Worm (Caenorhabditis elegans) whole organism, L3 larva: ENCODE results near the gene srd-3.
A peak's percentile ranks its signal among the peaks of the same experiment; 100 is the strongest.

Experiments
- R02D3.7 ChIP-seq: fragments of 150-350 bp; optimal IDR thresholded peaks from 2 replicates; lab custom pipeline; 2014; ENCODE audit warnings: missing biosample characterization, missing genetic modification characterization
- ZK546.5 ChIP-seq: sonication (generic microtip); optimal IDR thresholded peaks from 2 replicates; lab custom pipeline; 2017; ENCODE audit warnings: missing biosample characterization, missing genetic modification characterization
- aly-2 ChIP-seq: fragments of 150-350 bp; optimal IDR thresholded peaks from 2 replicates; lab custom pipeline; 2014; ENCODE audit warnings: missing biosample characterization, missing genetic modification characterization
- ama-1 ChIP-seq: fragments of 150-350 bp; optimal IDR thresholded peaks from 2 replicates; lab custom pipeline; 2018
- ceh-28 ChIP-seq: fragments of 150-350 bp; optimal IDR thresholded peaks from 2 replicates; lab custom pipeline; 2014; ENCODE audit warnings: missing biosample characterization, missing genetic modification reagents, missing genetic modification characterization
- ceh-82 ChIP-seq: fragments of 150-350 bp; optimal IDR thresholded peaks from 2 replicates; lab custom pipeline; 2014; ENCODE audit warnings: missing biosample characterization, missing genetic modification characterization
- daf-12 ChIP-seq: fragments of 150-350 bp; optimal IDR thresholded peaks from 2 replicates; lab custom pipeline; 2014; ENCODE audit warnings: missing biosample characterization, missing genetic modification reagents, missing genetic modification characterization
- egl-5 ChIP-seq: fragments of 150-350 bp; optimal IDR thresholded peaks from 2 replicates; lab custom pipeline; 2017; ENCODE audit warnings: missing biosample characterization, missing genetic modification reagents, missing genetic modification characterization, inconsistent platforms
- elt-1 ChIP-seq: fragments of 150-350 bp; optimal IDR thresholded peaks from 2 replicates; lab custom pipeline; 2014; ENCODE audit warnings: missing biosample characterization, missing genetic modification characterization
- eor-1 ChIP-seq, 2 experiments: fragments of 150-350 bp; optimal IDR thresholded peaks; 2 replicates each; lab custom pipeline; 2014 to 2018; ENCODE audit warnings: missing biosample characterization in 2 of 2, missing genetic modification characterization in 2 of 2
- fkh-2 ChIP-seq: fragments of 150-350 bp; optimal IDR thresholded peaks from 2 replicates; lab custom pipeline; 2014; ENCODE audit warnings: missing biosample characterization, missing genetic modification reagents, missing genetic modification characterization
- fos-1 ChIP-seq: fragments of 150-350 bp; optimal IDR thresholded peaks from 2 replicates; lab custom pipeline; 2014; ENCODE audit warnings: missing biosample characterization, missing genetic modification characterization
- jun-1 ChIP-seq: fragments of 150-350 bp; optimal IDR thresholded peaks from 2 replicates; lab custom pipeline; 2014; ENCODE audit warnings: missing biosample characterization, missing genetic modification reagents, missing genetic modification characterization
- lin-15B ChIP-seq: fragments of 150-350 bp; optimal IDR thresholded peaks from 2 replicates; lab custom pipeline; 2014; ENCODE audit warnings: missing biosample characterization, missing genetic modification characterization
- mdl-1 ChIP-seq: fragments of 150-350 bp; optimal IDR thresholded peaks from 2 replicates; lab custom pipeline; 2014; ENCODE audit warnings: missing biosample characterization, missing genetic modification characterization
- nfya-1 ChIP-seq: sonication (generic microtip); optimal IDR thresholded peaks from 2 replicates; lab custom pipeline; 2017; ENCODE audit warnings: missing genetic modification characterization, mild to moderate bottlenecking, missing compliant biosample characterization, antibody characterized with exemption, moderate library complexity; ENCODE audit not compliant: insufficient read depth
- nhr-11 ChIP-seq: fragments of 150-350 bp; optimal IDR thresholded peaks from 2 replicates; lab custom pipeline; 2014; ENCODE audit warnings: missing biosample characterization, missing genetic modification characterization
- nhr-12 ChIP-seq: fragments of 150-350 bp; optimal IDR thresholded peaks from 2 replicates; lab custom pipeline; 2014; ENCODE audit warnings: missing biosample characterization, missing genetic modification characterization
- nhr-23 ChIP-seq: fragments of 150-350 bp; optimal IDR thresholded peaks from 2 replicates; lab custom pipeline; 2014; ENCODE audit warnings: missing biosample characterization, missing genetic modification reagents, missing genetic modification characterization
- nhr-25 ChIP-seq: sonication (generic microtip); optimal IDR thresholded peaks from 2 replicates; lab custom pipeline; 2017; ENCODE audit warnings: missing biosample characterization, missing genetic modification characterization
- nhr-28 ChIP-seq: fragments of 150-350 bp; optimal IDR thresholded peaks from 2 replicates; lab custom pipeline; 2014; ENCODE audit warnings: missing biosample characterization, missing genetic modification characterization
- nhr-43 ChIP-seq: sonication (generic microtip); optimal IDR thresholded peaks from 2 replicates; lab custom pipeline; 2016; ENCODE audit warnings: mild to moderate bottlenecking, missing genetic modification characterization, missing compliant biosample characterization; ENCODE audit not compliant: poor library complexity, severe bottlenecking
- nhr-77 ChIP-seq: fragments of 150-350 bp; optimal IDR thresholded peaks from 2 replicates; lab custom pipeline; 2014; ENCODE audit warnings: missing biosample characterization, missing genetic modification characterization
- pha-4 ChIP-seq: fragments of 150-350 bp; optimal IDR thresholded peaks from 2 replicates; lab custom pipeline; 2014; ENCODE audit warnings: missing biosample characterization, missing genetic modification reagents, missing genetic modification characterization
- pqm-1 ChIP-seq: fragments of 150-350 bp; optimal IDR thresholded peaks from 2 replicates; lab custom pipeline; 2017; ENCODE audit warnings: missing biosample characterization, missing genetic modification characterization, inconsistent platforms
- sea-2 ChIP-seq: fragments of 150-350 bp; sonication (generic microtip); optimal IDR thresholded peaks from 4 replicates; lab custom pipeline; 2014; ENCODE audit warnings: missing biosample characterization, missing genetic modification reagents, missing genetic modification characterization
- skn-1 ChIP-seq: fragments of 150-350 bp; optimal IDR thresholded peaks from 2 replicates; lab custom pipeline; 2014; ENCODE audit warnings: missing biosample characterization, missing genetic modification characterization
- snpc-4 ChIP-seq: fragments of 150-350 bp; optimal IDR thresholded peaks from 2 replicates; lab custom pipeline; 2014; ENCODE audit warnings: missing biosample characterization, missing genetic modification characterization
- tbx-2 ChIP-seq: sonication (generic microtip); optimal IDR thresholded peaks from 2 replicates; lab custom pipeline; 2016; ENCODE audit warnings: mild to moderate bottlenecking, missing genetic modification characterization, missing compliant biosample characterization
- unc-39 ChIP-seq: sonication (generic microtip); optimal IDR thresholded peaks from 4 replicates; lab custom pipeline; 2017; ENCODE audit warnings: missing biosample characterization, missing genetic modification characterization
- unc-62 ChIP-seq: fragments of 150-350 bp; sonication (generic microtip); optimal IDR thresholded peaks from 4 replicates; lab custom pipeline; 2014; ENCODE audit warnings: missing biosample characterization, missing genetic modification reagents, missing genetic modification characterization
- ztf-11 ChIP-seq: fragments of 150-350 bp; optimal IDR thresholded peaks from 2 replicates; lab custom pipeline; 2014; ENCODE audit warnings: missing biosample characterization, missing genetic modification characterization
- ztf-4 ChIP-seq: fragments of 150-350 bp; optimal IDR thresholded peaks from 2 replicates; lab custom pipeline; 2014; ENCODE audit warnings: missing biosample characterization, missing genetic modification characterization

Gene srd-3

DNA sequence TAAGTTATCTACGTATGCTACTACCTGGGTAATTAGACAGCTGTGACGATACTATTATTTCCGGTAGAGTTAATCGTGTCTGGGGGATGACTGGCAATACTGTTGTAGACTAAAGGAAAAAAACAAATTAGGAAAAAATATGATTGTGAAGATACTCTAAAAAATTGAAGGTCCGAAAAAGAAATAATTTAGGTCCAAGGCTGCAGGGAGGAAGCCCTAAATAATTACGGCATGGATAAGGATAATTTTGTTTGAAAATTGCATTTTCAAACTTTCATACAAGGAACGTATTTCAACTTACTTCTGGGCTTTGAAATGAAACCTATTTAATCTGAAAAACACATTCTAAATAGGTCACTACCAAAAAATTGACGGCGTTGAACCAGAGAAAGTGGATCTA lies at the start of gene srd-3:
TSS of gene srd-3 (minus strand) at position 101 of the 400 bp plus-strand sequence.
- TF ChIP-seq aly-2 (tag; lab: Kevin White, UChicago) (no peak), egl-5 (no peak), daf-12 (tag; lab: Kevin White, UChicago) (no peak)

DNA sequence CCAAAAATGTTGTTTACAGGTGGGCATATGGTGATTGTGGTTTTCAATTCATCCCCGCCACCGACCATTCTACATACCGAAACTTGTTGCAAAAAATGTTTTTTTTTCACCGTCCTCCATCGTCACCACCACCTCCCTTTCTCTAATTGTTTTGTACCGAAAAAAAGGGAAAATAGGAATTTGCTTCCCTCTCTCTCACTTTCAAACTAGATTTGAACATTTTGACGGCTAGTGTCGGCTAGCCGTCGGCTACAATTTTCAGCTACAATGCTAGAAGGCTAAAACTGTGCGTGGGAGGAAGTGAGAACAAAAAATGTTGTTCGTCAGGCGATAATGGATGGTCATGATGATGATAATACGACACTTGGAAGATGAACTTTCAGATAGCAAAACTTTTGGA lies 49.3 kb upstream of the srd-3 start:
- no peak for TF ChIP-seq pha-4 (tag; lab: Kevin White, UChicago)
- TF ChIP-seq nfya-1 (tag; lab: Kevin White, UChicago), result no peak
- TF ChIP-seq nhr-28 (tag; lab: Kevin White, UChicago), result no peak
- TF ChIP-seq tbx-2 (tag; lab: Kevin White, UChicago), result no peak
- peak; percentile 64 for TF ChIP-seq nhr-25
- TF ChIP-seq unc-39, result no peak
- TF ChIP-seq elt-1 (tag; lab: Kevin White, UChicago), result peak; percentile 33

DNA sequence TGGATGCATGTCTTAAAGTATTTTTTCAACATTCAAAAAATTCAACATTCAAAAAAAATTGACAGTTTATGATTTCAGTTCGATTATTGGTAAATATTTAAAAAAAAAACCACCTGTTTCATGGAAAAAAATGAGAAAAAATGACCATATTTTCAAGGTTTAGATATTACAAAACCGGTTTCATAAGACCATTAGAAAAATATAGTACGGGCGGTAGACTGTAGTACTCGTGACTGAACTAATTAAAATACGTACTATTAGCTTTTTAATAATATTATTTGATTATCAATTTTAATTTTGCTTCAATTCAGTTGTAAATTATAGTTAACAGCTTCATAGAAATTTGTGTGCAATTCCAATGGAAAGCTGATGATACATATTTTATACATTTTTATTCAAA lies 47.8 kb upstream of the srd-3 start:
- TF ChIP-seq nhr-23 (tag; lab: Kevin White, UChicago) (no peak), nhr-43 (tag; lab: Kevin White, UChicago) (no peak), nhr-25 (no peak), ama-1 (lab: Kevin White, UChicago) (no peak), nhr-12 (no peak), jun-1 (tag; lab: Kevin White, UChicago) (no peak), skn-1 (no peak), snpc-4 (tag; lab: Kevin White, UChicago) (no peak), unc-62 (GFP tag; lab: Kevin White, UChicago) (no peak), fos-1 (no peak), aly-2 (tag; lab: Kevin White, UChicago) (no peak), lin-15B (tag; lab: Kevin White, UChicago) (no peak), ceh-28 (no peak), pqm-1 (no peak), ZK546.5 (tag; lab: Kevin White, UChicago) (no peak), mdl-1 (tag; lab: Kevin White, UChicago) (no peak), nhr-77 (no peak)

DNA sequence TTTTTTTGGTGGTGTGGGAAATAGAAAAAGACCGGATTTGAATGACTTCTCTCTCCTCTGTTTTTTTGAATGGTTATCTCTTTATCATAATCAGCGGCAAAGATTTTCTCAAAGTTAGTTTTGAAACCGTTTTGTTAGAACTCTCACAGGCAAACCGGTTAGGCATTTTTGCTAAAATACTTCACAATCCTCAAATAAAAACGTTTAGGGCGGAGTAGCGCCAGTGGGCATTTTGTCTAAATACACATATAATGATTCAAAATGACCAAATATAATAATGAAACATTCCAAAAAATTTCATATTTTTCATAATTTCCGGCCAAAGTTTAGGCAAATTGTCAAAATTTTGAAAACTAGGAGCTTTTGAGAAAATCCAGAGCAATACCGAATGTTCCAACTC lies 47.0 kb upstream of the srd-3 start, which contains the start of gene T01D1.3:
TSS of gene T01D1.3 (minus strand) at position 101 of the 400 bp plus-strand sequence.
- TF ChIP-seq ZK546.5 (tag; lab: Kevin White, UChicago), result no peak
- TF ChIP-seq nhr-77, result no peak
- no peak for TF ChIP-seq lin-15B (tag; lab: Kevin White, UChicago)
- TF ChIP-seq fos-1, result no peak
- TF ChIP-seq snpc-4 (tag; lab: Kevin White, UChicago), result no peak

DNA sequence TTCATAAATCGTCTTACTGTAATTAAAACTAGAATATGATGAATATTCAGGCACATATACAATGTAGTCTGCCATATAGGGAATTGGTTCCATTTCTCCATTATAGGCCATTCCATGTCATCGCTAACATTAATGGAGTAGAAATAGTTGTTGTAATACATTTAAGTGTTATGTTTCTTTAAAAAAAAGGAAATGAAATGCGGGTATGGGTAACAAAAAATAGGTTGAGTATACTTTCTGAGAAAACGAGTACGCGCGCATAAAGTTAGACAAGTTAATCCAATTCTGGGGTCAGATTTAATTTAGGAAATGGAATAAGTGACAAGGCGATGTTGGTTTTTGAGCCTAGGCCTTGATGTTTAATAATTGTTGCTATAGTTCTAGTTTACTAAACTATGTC lies 44.9 kb upstream of the srd-3 start, which contains the start of gene T01D1.7:
TSS of gene T01D1.7 (minus strand) at position 101 of the 400 bp plus-strand sequence.
- TF ChIP-seq egl-5 (no peak), unc-62 (GFP tag; lab: Kevin White, UChicago) (no peak), ama-1 (lab: Kevin White, UChicago) (no peak), ztf-11 (tag; lab: Kevin White, UChicago) (no peak), nhr-23 (tag; lab: Kevin White, UChicago) (no peak), nfya-1 (tag; lab: Kevin White, UChicago) (no peak), sea-2 (GFP tag; lab: Kevin White, UChicago) (no peak), elt-1 (tag; lab: Kevin White, UChicago) (no peak), R02D3.7 (no peak), fkh-2 (tag; lab: Kevin White, UChicago) (no peak), snpc-4 (tag; lab: Kevin White, UChicago) (no peak), ztf-4 (tag; lab: Kevin White, UChicago) (no peak), jun-1 (tag; lab: Kevin White, UChicago) (no peak), lin-15B (tag; lab: Kevin White, UChicago) (no peak), ceh-82 (tag; lab: Kevin White, UChicago) (no peak), unc-39 (no peak), nhr-11 (tag; lab: Kevin White, UChicago) (no peak)

DNA sequence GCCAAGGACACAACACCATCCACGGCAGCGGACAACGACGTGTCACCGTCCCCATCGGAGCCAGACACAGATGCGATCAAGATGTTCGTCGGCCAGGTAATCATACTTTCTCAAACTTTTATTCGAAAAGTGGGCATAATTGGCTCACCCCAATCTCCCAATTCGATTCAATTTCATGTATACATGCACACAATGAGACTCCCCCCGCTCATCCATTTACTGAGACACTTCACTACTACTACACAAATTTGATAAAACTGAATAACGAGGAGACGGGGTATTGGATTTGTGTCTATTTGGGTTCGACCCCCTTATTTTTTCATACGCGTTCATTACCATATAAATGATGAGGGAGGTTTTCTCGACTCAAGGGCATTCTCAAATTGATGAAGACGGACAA lies 34.4 kb upstream of the srd-3 start:
- TF ChIP-seq aly-2 (tag; lab: Kevin White, UChicago) (no peak), skn-1 (no peak), unc-39 (no peak), eor-1 (tag; optimal IDR thresholded peaks at IDR 0.05; lab: Kevin White, UChicago) (no peak), ceh-82 (tag; lab: Kevin White, UChicago) (no peak)
